Worm (Caenorhabditis elegans): ENCODE results near the gene Y66D12A.6.

- TF ChIP-seq nhr-25 (tag; optimal IDR thresholded peaks at IDR 0.05) (no peak), nhr-12 (tag; optimal IDR thresholded peaks at IDR 0.05) (no peak), mdl-1 (tag; optimal IDR thresholded peaks at IDR 0.05) (no peak)
Measured at ce11 chrIII:11579380-11579779, 1.8 kb downstream of the Y66D12A.6 start.

Data from whole organism, L3 larva.